Worm (Caenorhabditis elegans): Measurements from ENCODE around the gene F42D1.4.

- no peak for TF ChIP-seq F13C5.2 (tag; optimal IDR thresholded peaks at IDR 0.05)
- TF ChIP-seq flt-1 (GFP tag; IDR thresholded peaks at IDR 0.05), result no peak
- TF ChIP-seq ama-1 (optimal IDR thresholded peaks at IDR 0.05), result no peak
- no peak for TF ChIP-seq pes-1 (GFP tag; IDR thresholded peaks at IDR 0.05)
- TF ChIP-seq B0310.2 (tag; optimal IDR thresholded peaks at IDR 0.05), result no peak
- no peak for TF ChIP-seq tbx-37 (GFP tag; conservative IDR thresholded peaks at IDR 0.05)
- TF ChIP-seq hmbx-1 (tag; optimal IDR thresholded peaks at IDR 0.05), result no peak
- TF ChIP-seq aly-1 (tag; optimal IDR thresholded peaks at IDR 0.05), result no peak
- no peak for TF ChIP-seq ceh-13 (GFP tag; optimal IDR thresholded peaks at IDR 0.05)
- no peak for TF ChIP-seq hnd-1 (tag; optimal IDR thresholded peaks at IDR 0.05)
Observed at ce11 chrX:14771682-14772081, 35.4 kb upstream of the F42D1.4 start, which contains the start of gene Y16B4A.2.
